Fruit fly (Drosophila melanogaster) whole organism, wandering third instar larva: ENCODE data around the gene CG1628.

ENCODE experiments used
- Hr78 ChIP-seq: fragments of >200 bp; optimal IDR thresholded peaks from 2 replicates; lab custom pipeline; 2017; ENCODE audit warnings: missing biosample characterization, missing genetic modification characterization
- Jra ChIP-seq: sonication (Bioruptor generic); optimal IDR thresholded peaks from 2 replicates; lab custom pipeline; 2016; ENCODE audit warnings: missing biosample characterization, missing genetic modification characterization
- dmrt93B ChIP-seq: fragments of 200-800 bp; sonication (Bioruptor generic); optimal IDR thresholded peaks from 2 replicates; lab custom pipeline; 2018; ENCODE audit warnings: missing biosample characterization, mild to moderate bottlenecking, missing genetic modification characterization
- dsf ChIP-seq: sonication (Bioruptor generic); optimal IDR thresholded peaks from 2 replicates; lab custom pipeline; 2016; ENCODE audit warnings: missing biosample characterization, missing genetic modification characterization, borderline replicate concordance
- foxo ChIP-seq, 2 experiments: fragments of 200-800 bp; sonication (Bioruptor generic); optimal IDR thresholded peaks; 2 replicates in 1 of 2; 3 replicates in 1 of 2; lab custom pipeline; 2016 to 2017; ENCODE audit warnings: missing biosample characterization in 2 of 2, missing genetic modification characterization in 2 of 2
- fru ChIP-seq: fragments of 200-800 bp; sonication (Bioruptor generic); optimal IDR thresholded peaks from 3 replicates; lab custom pipeline; 2016; ENCODE audit warnings: missing biosample characterization, mild to moderate bottlenecking, missing genetic modification characterization
- woc ChIP-seq: sonication (Bioruptor generic); optimal IDR thresholded peaks from 2 replicates; lab custom pipeline; 2016; ENCODE audit warnings: missing biosample characterization, mild to moderate bottlenecking, missing genetic modification characterization

DNA sequence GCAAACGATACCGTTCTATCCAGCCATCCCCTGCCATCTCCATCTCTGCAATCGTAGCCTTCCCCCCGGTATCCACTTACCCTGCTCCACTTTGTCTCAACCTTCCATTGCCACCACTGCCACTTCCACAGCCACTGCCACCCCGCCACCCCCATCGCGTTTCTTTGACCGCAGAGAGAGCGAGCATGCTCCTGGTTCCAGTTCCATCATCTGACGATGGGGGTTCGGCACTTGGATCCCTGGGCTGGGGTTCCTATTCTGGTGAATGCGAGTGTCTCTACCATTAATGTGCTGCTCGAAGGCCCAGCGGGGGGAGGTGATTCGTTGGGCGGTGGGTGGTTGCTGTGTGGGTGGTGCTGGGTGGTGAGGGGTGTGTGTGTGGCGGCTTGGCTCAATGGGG, 11.1 kb upstream of the CG1628 start:
- TF ChIP-seq Hr78 (no peak), dsf (GFP tag; lab: Kevin White, UChicago) (no peak), woc (GFP tag; lab: Kevin White, UChicago) (no peak), Jra (GFP tag; lab: Kevin White, UChicago) (no peak), fru (no peak), foxo (GFP tag; optimal IDR thresholded peaks at IDR 0.05; lab: Kevin White, UChicago) (no peak), dmrt93B (GFP tag; lab: Kevin White, UChicago) (no peak)
